Worm (Caenorhabditis elegans): ENCODE results near the gene fzr-1.

- TF ChIP-seq pag-3 (tag; optimal IDR thresholded peaks at IDR 0.05; ENCODE audit: borderline replicate concordance) = no peak
- TF ChIP-seq nfya-1 (tag; optimal IDR thresholded peaks at IDR 0.05) = no peak
- no peak for TF ChIP-seq sox-4 (tag; optimal IDR thresholded peaks at IDR 0.05)
- no peak for TF ChIP-seq dve-1 (tag; optimal IDR thresholded peaks at IDR 0.05)
- TF ChIP-seq ceh-48 (tag; optimal IDR thresholded peaks at IDR 0.05) = no peak
- TF ChIP-seq pqm-1 (tag; optimal IDR thresholded peaks at IDR 0.05) = no peak
- TF ChIP-seq hlh-13 (GFP tag; optimal IDR thresholded peaks at IDR 0.05) = no peak
- TF ChIP-seq pha-4 (tag; optimal IDR thresholded peaks at IDR 0.05) = no peak
- no peak for TF ChIP-seq pha-2 (tag; optimal IDR thresholded peaks at IDR 0.05)
- TF ChIP-seq ceh-22 (tag; optimal IDR thresholded peaks at IDR 0.05) = no peak
Observed at ce11 chrII:9656210-9656755, 12.0 kb upstream of the fzr-1 start, which contains the start of gene gstk-1.
